Worm (Caenorhabditis elegans) whole organism, early embryonic: ENCODE data around the gene K10C2.2.

ENCODE experiments used
- B0310.2 ChIP-seq: sonication (generic microtip); optimal IDR thresholded peaks from 2 replicates; lab custom pipeline; 2016; ENCODE audit warnings: mild to moderate bottlenecking, missing genetic modification characterization, missing compliant biosample characterization
- F13C5.2 ChIP-seq: sonication (generic microtip); optimal IDR thresholded peaks from 2 replicates; lab custom pipeline; 2017; ENCODE audit warnings: mild to moderate bottlenecking, missing genetic modification characterization, inconsistent platforms, missing compliant biosample characterization
- aly-1 ChIP-seq: sonication (generic microtip); optimal IDR thresholded peaks from 2 replicates; lab custom pipeline; 2016; ENCODE audit warnings: missing genetic modification characterization, missing compliant biosample characterization
- ama-1 ChIP-seq: fragments of 150-350 bp; optimal IDR thresholded peaks from 2 replicates; lab custom pipeline; 2014
- ceh-13 ChIP-seq: fragments of 200-800 bp; sonication (Bioruptor generic); optimal IDR thresholded peaks from 2 replicates; lab custom pipeline; 2018; ENCODE audit warnings: mild to moderate bottlenecking, missing genetic modification characterization, missing compliant biosample characterization
- ceh-36 ChIP-seq: sonication (generic microtip); optimal IDR thresholded peaks from 2 replicates; lab custom pipeline; 2016; ENCODE audit warnings: missing genetic modification characterization, inconsistent platforms, missing compliant biosample characterization
- ets-7 ChIP-seq: sonication (generic microtip); optimal IDR thresholded peaks from 2 replicates; lab custom pipeline; 2016; ENCODE audit warnings: missing genotype, missing genetic modification characterization, missing compliant biosample characterization
- hmbx-1 ChIP-seq: sonication (generic microtip); optimal IDR thresholded peaks from 2 replicates; lab custom pipeline; 2016; ENCODE audit warnings: mild to moderate bottlenecking, missing genetic modification characterization, missing compliant biosample characterization
- hmg-4 ChIP-seq: fragments of 200-800 bp; sonication (Bioruptor generic); optimal IDR thresholded peaks from 2 replicates; lab custom pipeline; 2018; ENCODE audit warnings: mild to moderate bottlenecking, missing genetic modification characterization, missing compliant biosample characterization
- pes-1 ChIP-seq: fragments of 200-800 bp; sonication (Bioruptor generic); IDR thresholded peaks from 2 replicates; pipeline ENCODE4 v1.3.6; 2022; ENCODE audit warnings: missing genetic modification reagents, missing genetic modification characterization, missing compliant biosample characterization
- sea-1 ChIP-seq: fragments of 200-800 bp; sonication (Bioruptor generic); conservative IDR thresholded peaks from 2 replicates; pipeline ENCODE4 v1.3.6; 2022; ENCODE audit warnings: missing genetic modification characterization, missing compliant biosample characterization
- tbx-11 ChIP-seq: fragments of 200-800 bp; sonication (Bioruptor generic); IDR thresholded peaks from 2 replicates; pipeline ENCODE4 v1.3.6; 2022; ENCODE audit warnings: missing genetic modification characterization, missing compliant biosample characterization
- tra-4 ChIP-seq: sonication (generic microtip); optimal IDR thresholded peaks from 2 replicates; lab custom pipeline; 2017; ENCODE audit warnings: missing genetic modification characterization, missing compliant biosample characterization

DNA sequence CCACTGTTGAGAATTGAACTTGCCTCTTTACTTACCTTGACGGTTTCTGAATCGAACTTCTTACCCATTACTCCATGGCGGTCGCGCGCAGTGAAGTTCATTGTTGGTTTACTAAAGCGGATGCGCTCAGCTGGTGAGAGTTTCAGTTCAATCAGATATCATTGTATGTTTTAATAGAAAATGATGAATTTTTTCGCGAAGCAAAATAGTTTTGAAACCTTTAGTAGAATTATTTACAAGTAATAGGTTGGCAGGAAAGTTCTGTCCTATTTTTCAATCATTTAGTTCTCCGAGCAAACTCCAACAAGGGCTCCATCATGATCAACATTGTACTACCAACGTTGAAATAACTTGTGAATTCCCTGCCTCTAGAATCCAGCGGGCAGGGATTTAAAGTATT lies 33.9 kb upstream of the K10C2.2 start, which contains the start of gene C15B12.3:
- TF ChIP-seq ama-1 (lab: Kevin White, UChicago) (no peak), ceh-13 (GFP tag; lab: Kevin White, UChicago) (no peak), sea-1 (no peak), hmbx-1 (tag; lab: Kevin White, UChicago) (no peak), F13C5.2 (tag; lab: Kevin White, UChicago) (no peak), ets-7 (no peak), tbx-11 (no peak), tra-4 (tag; lab: Kevin White, UChicago) (no peak), hmg-4 (no peak), ceh-36 (no peak), aly-1 (tag; lab: Kevin White, UChicago) (no peak), B0310.2 (tag; lab: Kevin White, UChicago) (no peak), pes-1 (no peak)
